Fruit fly (Drosophila melanogaster) whole organism, wandering third instar larva: ENCODE measurements around the gene CG46335.

Experiments used
- Abd-B ChIP-seq: fragments of >200 bp; optimal IDR thresholded peaks from 2 replicates; lab custom pipeline; 2017; ENCODE audit warnings: missing biosample characterization, missing genetic modification characterization
- Dif ChIP-seq: fragments of 200-275, 200-300 bp; sonication (Bioruptor generic); optimal IDR thresholded peaks from 2 replicates; lab custom pipeline; 2018; ENCODE audit warnings: missing biosample characterization, missing genetic modification characterization; ENCODE audit not compliant: partially characterized antibody
- Hr78 ChIP-seq: fragments of >200 bp; optimal IDR thresholded peaks from 2 replicates; lab custom pipeline; 2017; ENCODE audit warnings: missing biosample characterization, missing genetic modification characterization
- brk ChIP-seq: fragments of 200-800 bp; sonication (Bioruptor generic); optimal IDR thresholded peaks from 2 replicates; lab custom pipeline; 2016; ENCODE audit warnings: missing biosample characterization, mild to moderate bottlenecking, missing genetic modification characterization
- h ChIP-seq: fragments of 200-800 bp; sonication (Bioruptor generic); optimal IDR thresholded peaks from 3 replicates; lab custom pipeline; 2016; ENCODE audit warnings: missing biosample characterization, mild to moderate bottlenecking, missing genetic modification characterization
- psq ChIP-seq: fragments of 200-800 bp; sonication (Bioruptor generic); optimal IDR thresholded peaks from 3 replicates; lab custom pipeline; 2017; ENCODE audit warnings: missing biosample characterization, mild to moderate bottlenecking, missing genetic modification characterization, moderate library complexity
- usp ChIP-seq: fragments of >200 bp; optimal IDR thresholded peaks from 2 replicates; lab custom pipeline; 2017; ENCODE audit warnings: missing biosample characterization, missing genetic modification characterization

DNA sequence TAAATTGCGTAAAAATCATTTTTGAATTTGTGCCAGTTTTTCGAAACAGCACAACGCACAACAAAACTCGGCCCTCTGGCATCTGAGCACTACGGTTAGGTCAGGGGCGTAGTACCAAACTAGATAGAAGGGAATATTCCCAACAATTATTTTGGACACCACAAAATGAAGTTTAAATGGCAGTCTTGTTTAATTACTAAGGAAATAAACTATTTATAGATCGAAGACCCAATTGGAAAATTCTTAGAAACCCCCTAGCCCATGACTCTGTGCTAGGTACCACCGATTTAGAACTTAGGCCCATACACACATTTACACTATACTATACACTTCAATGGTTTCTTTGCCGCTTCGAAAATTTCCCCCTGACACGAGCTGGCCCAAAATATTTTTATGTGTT is 38.5 kb upstream of the CG46335 start:
- TF ChIP-seq Dif (GFP tag; lab: Kevin White, UChicago) (no peak), brk (GFP tag; lab: Kevin White, UChicago) (no peak), Abd-B (GFP tag; lab: Kevin White, UChicago) (no peak), Hr78 (GFP tag; lab: Kevin White, UChicago) (no peak), usp (GFP tag; lab: Kevin White, UChicago) (no peak), psq (GFP tag; lab: Kevin White, UChicago) (no peak), h (no peak)
